Worm (Caenorhabditis elegans): ENCODE data around the gene spp-10.

ce11 chrIV:8453178-8453577 lies 23.8 kb upstream of the spp-10 start:
- no peak for TF ChIP-seq ztf-11 (tag; optimal IDR thresholded peaks at IDR 0.05)
- no peak for TF ChIP-seq eor-1 (tag; optimal IDR thresholded peaks at IDR 0.05)
- no peak for TF ChIP-seq nhr-77 (tag; optimal IDR thresholded peaks at IDR 0.05)
- no peak for TF ChIP-seq egl-27 (tag; optimal IDR thresholded peaks at IDR 0.05)
- TF ChIP-seq unc-39 (tag; optimal IDR thresholded peaks at IDR 0.05), result no peak
- TF ChIP-seq mdl-1 (tag; optimal IDR thresholded peaks at IDR 0.05), result no peak
- TF ChIP-seq nhr-76 (tag; optimal IDR thresholded peaks at IDR 0.05), result no peak
- no peak for TF ChIP-seq tbx-2 (tag; optimal IDR thresholded peaks at IDR 0.05)
- no peak for TF ChIP-seq snpc-4 (tag; optimal IDR thresholded peaks at IDR 0.05)
- TF ChIP-seq unc-62 (GFP tag; optimal IDR thresholded peaks at IDR 0.05), result no peak
- no peak for TF ChIP-seq lin-39 (tag; optimal IDR thresholded peaks at IDR 0.05)
